Fruit fly (Drosophila melanogaster): ENCODE measurements around the gene CG9698.

Gene CG9698

dm6 chr3R:30518274-30518873 lies 3.8 kb downstream of the CG9698 start:
- TF ChIP-seq Hr39 (optimal IDR thresholded peaks at IDR 0.05) (peak; percentile 78), Gsc (GFP tag; IDR thresholded peaks at IDR 0.05) (0 out of 2 replicates have a peak, but pooled peaks have one; percentile 9), CG5180 (GFP tag; optimal IDR thresholded peaks at IDR 0.05) (no peak), dimm (GFP tag; IDR thresholded peaks at IDR 0.05) (peak; percentile 21; the same call in 1 of the 2 replicates), CG12391 (tag; optimal IDR thresholded peaks at IDR 0.05) (no peak), H2.0 (GFP tag; IDR thresholded peaks at IDR 0.05) (no peak), Nf-YA (GFP tag; IDR thresholded peaks at IDR 0.05) (no peak), HLH54F (GFP tag; optimal IDR thresholded peaks at IDR 0.05) (no peak), ind (GFP tag; optimal IDR thresholded peaks at IDR 0.05) (no peak), rib (GFP tag; IDR thresholded peaks at IDR 0.05) (no peak), ro (GFP tag; IDR thresholded peaks at IDR 0.05) (no peak), CG18476 (GFP tag; optimal IDR thresholded peaks at IDR 0.05) (no peak), CG16813 (GFP tag; IDR thresholded peaks at IDR 0.05; ENCODE audit: partially characterized antibody) (no peak), Neu2 (GFP tag; optimal IDR thresholded peaks at IDR 0.05; ENCODE audit: borderline replicate concordance) (no peak), Ets65A (GFP tag) (peak; percentile 90)

- TF ChIP-seq Aef1 (GFP tag; IDR thresholded peaks at IDR 0.05) (peak; percentile 12; the same call in 1 of the 3 replicates), Dek (tag; optimal IDR thresholded peaks at IDR 0.05) (no peak), Med (GFP tag) (peak; percentile 63), Drgx (GFP tag; IDR thresholded peaks at IDR 0.05) (peak; percentile 26; the same call in 1 of the 2 replicates), Stat92E (GFP tag; optimal IDR thresholded peaks at IDR 0.05) (no peak), sisA (GFP tag; IDR thresholded peaks at IDR 0.05) (0 out of 2 replicates have a peak, but pooled peaks have one; percentile 3), BEAF-32 (GFP tag; optimal IDR thresholded peaks at IDR 0.05) (no peak), Ets65A (GFP tag) (peak; percentile 56), Ada2b (GFP tag; IDR thresholded peaks at IDR 0.05) (0 out of 2 replicates have a peak, but pooled peaks have one; percentile 21)
Observed at dm6 chr3R:30525629-30526028, 11.1 kb downstream of the CG9698 start.

DNA sequence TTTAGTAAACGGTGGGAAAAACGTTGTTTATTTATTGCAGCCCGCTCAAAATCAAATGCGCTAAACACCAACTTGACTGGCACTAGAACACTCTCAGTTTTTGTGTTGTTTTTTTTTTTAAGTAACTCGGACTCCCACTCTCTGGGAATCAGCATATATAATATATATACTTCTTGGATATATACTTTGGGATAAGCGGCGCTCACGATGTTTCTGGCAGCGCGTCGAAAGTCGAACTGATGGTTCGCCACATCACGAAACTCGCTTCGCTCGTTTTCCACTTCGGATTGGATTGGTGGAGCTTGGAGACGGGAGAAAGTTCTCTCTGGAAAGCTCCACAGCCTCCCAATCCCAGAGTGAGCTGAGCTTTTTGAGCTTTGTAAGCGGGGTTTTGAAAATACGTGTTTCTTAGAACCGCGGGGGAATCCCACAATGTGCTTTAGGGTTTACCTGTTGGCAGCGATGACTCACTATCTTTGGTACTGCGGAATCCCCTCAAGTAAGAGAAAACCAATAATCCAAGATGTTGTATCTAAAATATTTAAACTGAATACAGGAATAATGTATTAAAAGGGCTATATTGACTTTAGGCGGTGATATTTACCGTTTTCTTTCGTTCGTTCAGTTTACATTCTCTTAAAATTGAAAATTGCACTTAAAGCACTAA lies 12.4 kb downstream of the CG9698 start, which contains the start of gene jdp:
jdp (minus strand) TSS at position 239 of the 667 bp plus-strand sequence.
- peak; percentile 43 for TF ChIP-seq sd (tag; optimal IDR thresholded peaks at IDR 0.05)
- peak; percentile 55 for TF ChIP-seq abd-A (tag; optimal IDR thresholded peaks at IDR 0.05)
- no peak for TF ChIP-seq CG43689 (GFP tag; IDR thresholded peaks at IDR 0.05)
- peak; percentile 49; the same call in 1 of the 2 replicates for TF ChIP-seq Rfx (GFP tag; IDR thresholded peaks at IDR 0.05)
- no peak for TF ChIP-seq Taf1 (GFP tag; IDR thresholded peaks at IDR 0.05)
- no peak for TF ChIP-seq Gug (GFP tag; IDR thresholded peaks at IDR 0.05)
- peak; percentile 15 for TF ChIP-seq CTCF (GFP tag; optimal IDR thresholded peaks at IDR 0.05)
- TF ChIP-seq nom (GFP tag; optimal IDR thresholded peaks at IDR 0.05), result peak; percentile 41
- TF ChIP-seq ham (GFP tag; IDR thresholded peaks at IDR 0.05), result no peak
- no peak for TF ChIP-seq sim (GFP tag; IDR thresholded peaks at IDR 0.05)
- TF ChIP-seq CG14860 (GFP tag; IDR thresholded peaks at IDR 0.05; ENCODE audit: partially characterized antibody), result no peak
- peak in 1 of 2 experiments; percentile 8 for TF ChIP-seq Eip74EF (GFP tag; optimal IDR thresholded peaks at IDR 0.05)
- TF ChIP-seq fd64A (GFP tag; optimal IDR thresholded peaks at IDR 0.05), result no peak
- TF ChIP-seq CG15269 (tag; optimal IDR thresholded peaks at IDR 0.05), result no peak
- TF ChIP-seq Med (GFP tag), result peak; percentile 74
- no peak for TF ChIP-seq fd96Cb (tag; optimal IDR thresholded peaks at IDR 0.05)
- TF ChIP-seq mirr (GFP tag; optimal IDR thresholded peaks at IDR 0.05), result peak; percentile 2
- no peak for TF ChIP-seq Atf3 (GFP tag; optimal IDR thresholded peaks at IDR 0.05)
- TF ChIP-seq CG12299 (tag; optimal IDR thresholded peaks at IDR 0.05), result no peak
- TF ChIP-seq Trl (optimal IDR thresholded peaks at IDR 0.05), result peak; percentile 15 to 24
- no peak for TF ChIP-seq Trl (GFP tag; optimal IDR thresholded peaks at IDR 0.05)
- TF ChIP-seq salm (tag; optimal IDR thresholded peaks at IDR 0.05), result no peak
- peak; percentile 98 for TF ChIP-seq Deaf1 (tag; optimal IDR thresholded peaks at IDR 0.05)
- TF ChIP-seq CG11456 (GFP tag; IDR thresholded peaks at IDR 0.05), result no peak
- no peak for TF ChIP-seq CG12391 (tag; optimal IDR thresholded peaks at IDR 0.05)
- peak; percentile 21 for TF ChIP-seq ATbp (GFP tag; optimal IDR thresholded peaks at IDR 0.05)
- peak; percentile 95 for TF ChIP-seq Blimp-1 (GFP tag; optimal IDR thresholded peaks at IDR 0.05)

All from whole organism, embryonic.